Worm (Caenorhabditis elegans): Measurements from ENCODE around the gene tph-1.

ce11 chrII:7529078-7529683 lies 20.0 kb upstream of the tph-1 start, which contains the start of gene ZK1290.5:
- TF ChIP-seq ama-1 (optimal IDR thresholded peaks at IDR 0.05) (no peak), scrt-1 (GFP tag; IDR thresholded peaks at IDR 0.05) (no peak), B0310.2 (tag; optimal IDR thresholded peaks at IDR 0.05) (no peak), pes-1 (GFP tag; IDR thresholded peaks at IDR 0.05) (no peak), hmg-4 (GFP tag; optimal IDR thresholded peaks at IDR 0.05) (no peak), flt-1 (GFP tag; IDR thresholded peaks at IDR 0.05) (no peak), aly-1 (tag; optimal IDR thresholded peaks at IDR 0.05) (no peak), ets-7 (tag; optimal IDR thresholded peaks at IDR 0.05) (no peak)
